Fruit fly (Drosophila melanogaster): Measurements from ENCODE around the gene Cdk8.

dm6 chr3L:9848744-9849143 lies 10.3 kb upstream of the Cdk8 start:
- TF ChIP-seq zen (tag; optimal IDR thresholded peaks at IDR 0.05) (no peak), Usf (GFP tag; optimal IDR thresholded peaks at IDR 0.05) (no peak), seq (GFP tag; IDR thresholded peaks at IDR 0.05) (no peak)

Data from whole organism, embryonic.